Worm (Caenorhabditis elegans): ENCODE results near the gene T19D12.4.

ce11 chrII:6616770-6617169 lies 14.1 kb upstream of the T19D12.4 start, which contains the start of gene klf-3:
- no peak for TF ChIP-seq flt-1 (GFP tag; IDR thresholded peaks at IDR 0.05)
- no peak for TF ChIP-seq ztf-23 (GFP tag; IDR thresholded peaks at IDR 0.05)
- no peak for TF ChIP-seq ref-1 (GFP tag; conservative IDR thresholded peaks at IDR 0.05)
- TF ChIP-seq tab-1 (GFP tag; IDR thresholded peaks at IDR 0.05) = no peak
- TF ChIP-seq med-1 (GFP tag; optimal IDR thresholded peaks at IDR 0.05; ENCODE audit: insufficient read depth) = no peak
- TF ChIP-seq klf-2 (GFP tag; conservative IDR thresholded peaks at IDR 0.05) = no peak
- no peak for TF ChIP-seq ztf-29 (GFP tag; IDR thresholded peaks at IDR 0.05)
- TF ChIP-seq cog-1 (tag; optimal IDR thresholded peaks at IDR 0.05) = no peak
